Worm (Caenorhabditis elegans): ENCODE data around the gene hst-1.

Gene hst-1

ce11 chrIV:8644432-8644831 is 46.9 kb downstream of the hst-1 start, which contains the start of gene C49C8.3:
Gene C49C8.3, plus strand, starts transcription at chrIV:8644732.
- no peak for TF ChIP-seq bed-2 (GFP tag; IDR thresholded peaks at IDR 0.05)
- no peak for TF ChIP-seq ceh-27 (GFP tag; optimal IDR thresholded peaks at IDR 0.05)
- no peak for TF ChIP-seq repo-1 (tag; optimal IDR thresholded peaks at IDR 0.05)
- TF ChIP-seq ztf-25 (GFP tag; IDR thresholded peaks at IDR 0.05), result no peak
- TF ChIP-seq F55B11.4 (tag; optimal IDR thresholded peaks at IDR 0.05; ENCODE audit: borderline replicate concordance, insufficient read depth), result no peak
- no peak for TF ChIP-seq mcd-1 (GFP tag; IDR thresholded peaks at IDR 0.05)
- no peak for TF ChIP-seq hsf-1 (GFP tag; IDR thresholded peaks at IDR 0.05)
- TF ChIP-seq ceh-58 (GFP tag; IDR thresholded peaks at IDR 0.05), result no peak
- TF ChIP-seq F33H1.4 (GFP tag; IDR thresholded peaks at IDR 0.05), result no peak
- no peak for TF ChIP-seq F49E8.2 (tag; optimal IDR thresholded peaks at IDR 0.05; ENCODE audit: insufficient read depth)
- no peak for TF ChIP-seq sdz-38 (tag; optimal IDR thresholded peaks at IDR 0.05)
- no peak for TF ChIP-seq dpl-1 (GFP tag; optimal IDR thresholded peaks at IDR 0.05)
- no peak for TF ChIP-seq somi-1 (GFP tag; optimal IDR thresholded peaks at IDR 0.05)
- no peak for TF ChIP-seq F57A8.1 (GFP tag; optimal IDR thresholded peaks at IDR 0.05)
- TF ChIP-seq lin-26 (GFP tag; IDR thresholded peaks at IDR 0.05), result no peak

ce11 chrIV:8638761-8639160 is 52.6 kb downstream of the hst-1 start, which contains the start of gene F42A9.9:
Gene F42A9.9, minus strand, starts transcription at chrIV:8638861.
- TF ChIP-seq unc-62 (GFP tag; optimal IDR thresholded peaks at IDR 0.05), result no peak
- TF ChIP-seq bed-2 (GFP tag; IDR thresholded peaks at IDR 0.05), result no peak
- no peak for TF ChIP-seq B0261.1 (tag; optimal IDR thresholded peaks at IDR 0.05)
- no peak for TF ChIP-seq F49E8.2 (tag; optimal IDR thresholded peaks at IDR 0.05; ENCODE audit: insufficient read depth)
- no peak for TF ChIP-seq ztf-22 (GFP tag; optimal IDR thresholded peaks at IDR 0.05)
- TF ChIP-seq akir-1 (GFP tag; optimal IDR thresholded peaks at IDR 0.05), result no peak
- TF ChIP-seq T07F8.4 (tag; optimal IDR thresholded peaks at IDR 0.05), result no peak
- TF ChIP-seq lin-40 (tag; optimal IDR thresholded peaks at IDR 0.05), result no peak
- no peak for TF ChIP-seq hlh-26 (GFP tag; conservative IDR thresholded peaks at IDR 0.05)
- no peak for TF ChIP-seq cebp-1 (GFP tag; IDR thresholded peaks at IDR 0.05)
- TF ChIP-seq cebp-1 (tag; optimal IDR thresholded peaks at IDR 0.05), result no peak
- no peak for TF ChIP-seq athp-1 (tag; optimal IDR thresholded peaks at IDR 0.05)
- no peak for TF ChIP-seq Y53F4B.3 (GFP tag; IDR thresholded peaks at IDR 0.05)
- no peak for TF ChIP-seq attf-5 (GFP tag; optimal IDR thresholded peaks at IDR 0.05)
- no peak for TF ChIP-seq ceh-58 (GFP tag; IDR thresholded peaks at IDR 0.05)
- TF ChIP-seq snpc-1.3 (tag; optimal IDR thresholded peaks at IDR 0.05; ENCODE audit: insufficient read depth), result no peak
- TF ChIP-seq D2030.7 (GFP tag; IDR thresholded peaks at IDR 0.05), result no peak
- TF ChIP-seq ztf-25 (GFP tag; IDR thresholded peaks at IDR 0.05), result no peak
- no peak for TF ChIP-seq him-1 (tag; optimal IDR thresholded peaks at IDR 0.05)
- TF ChIP-seq snpc-4 (GFP tag; optimal IDR thresholded peaks at IDR 0.05), result no peak
- no peak for TF ChIP-seq snpc-4 (tag; optimal IDR thresholded peaks at IDR 0.05)
